Worm (Caenorhabditis elegans): Measurements from ENCODE around the gene atp-2.
A peak's percentile ranks its signal among the peaks of the same experiment; 100 is the strongest.

The atp-2 gene

ce11 chrIII:5227831-5228467 lies at the start of gene atp-2, which contains the start of the genes C34E10.12 and C34E10.10:
atp-2 (plus strand) TSS chrIII:5228417.
C34E10.12 (minus strand) TSS chrIII:5227881.
C34E10.10 (minus strand) TSS chrIII:5227884.
- TF ChIP-seq aly-2 (tag; optimal IDR thresholded peaks at IDR 0.05) (no peak), sma-9 (GFP tag; optimal IDR thresholded peaks at IDR 0.05) (peak; percentile 59), sma-9 (tag; optimal IDR thresholded peaks at IDR 0.05) (no peak), peb-1 (tag; optimal IDR thresholded peaks at IDR 0.05) (no peak), elt-3 (tag; optimal IDR thresholded peaks at IDR 0.05) (no peak), R02D3.7 (tag; optimal IDR thresholded peaks at IDR 0.05) (no peak), nhr-6 (tag; optimal IDR thresholded peaks at IDR 0.05) (peak; percentile 60), lin-39 (tag; optimal IDR thresholded peaks at IDR 0.05) (no peak), crh-2 (tag; optimal IDR thresholded peaks at IDR 0.05) (peak; percentile 93), fos-1 (tag; optimal IDR thresholded peaks at IDR 0.05) (peak; percentile 84), unc-55 (GFP tag; optimal IDR thresholded peaks at IDR 0.05) (peak; percentile 98), nhr-77 (tag; optimal IDR thresholded peaks at IDR 0.05) (no peak), skn-1 (tag; optimal IDR thresholded peaks at IDR 0.05) (peak; percentile 49), egl-27 (tag; optimal IDR thresholded peaks at IDR 0.05) (no peak), ztf-1 (GFP tag; conservative IDR thresholded peaks at IDR 0.05) (no peak), nhr-129 (tag; optimal IDR thresholded peaks at IDR 0.05) (peak; percentile 86), sma-3 (GFP tag; optimal IDR thresholded peaks at IDR 0.05) (peak; percentile 89), nhr-11 (tag; optimal IDR thresholded peaks at IDR 0.05) (no peak), nhr-10 (tag; optimal IDR thresholded peaks at IDR 0.05) (no peak), lsy-2 (tag; optimal IDR thresholded peaks at IDR 0.05) (peak; percentile 65 to 93), nhr-25 (tag; optimal IDR thresholded peaks at IDR 0.05) (peak; percentile 91), mdl-1 (tag; optimal IDR thresholded peaks at IDR 0.05) (peak in 1 of 2 experiments; percentile 56), nhr-12 (tag; optimal IDR thresholded peaks at IDR 0.05) (no peak), ztf-11 (tag; optimal IDR thresholded peaks at IDR 0.05) (no peak), blmp-1 (tag; optimal IDR thresholded peaks at IDR 0.05; ENCODE audit: insufficient read depth) (peak; percentile 36), lin-11 (tag; optimal IDR thresholded peaks at IDR 0.05) (peak; percentile 96), sem-4 (tag; optimal IDR thresholded peaks at IDR 0.05) (peak; percentile 68), gmeb-1 (tag; optimal IDR thresholded peaks at IDR 0.05) (peak; percentile 86), snpc-4 (tag; optimal IDR thresholded peaks at IDR 0.05) (peak; percentile 60), unc-62 (GFP tag; optimal IDR thresholded peaks at IDR 0.05) (no peak), alr-1 (tag; optimal IDR thresholded peaks at IDR 0.05) (no peak), F13H6.1 (tag; optimal IDR thresholded peaks at IDR 0.05) (peak; percentile 74), Y55F3AM.14 (GFP tag; optimal IDR thresholded peaks at IDR 0.05) (no peak), ZK546.5 (tag; optimal IDR thresholded peaks at IDR 0.05) (peak; percentile 3), ama-1 (optimal IDR thresholded peaks at IDR 0.05) (peak; percentile 74), nhr-237 (tag; optimal IDR thresholded peaks at IDR 0.05) (no peak), ztf-4 (tag; optimal IDR thresholded peaks at IDR 0.05) (peak; percentile 74), elt-1 (tag; optimal IDR thresholded peaks at IDR 0.05) (no peak), nhr-21 (tag; optimal IDR thresholded peaks at IDR 0.05) (peak; percentile 62), ceh-82 (tag; optimal IDR thresholded peaks at IDR 0.05) (peak; percentile 35), nhr-23 (tag; optimal IDR thresholded peaks at IDR 0.05) (no peak), lin-13 (GFP tag; optimal IDR thresholded peaks at IDR 0.05) (peak; percentile 92), dmd-4 (tag; optimal IDR thresholded peaks at IDR 0.05) (no peak), mbf-1 (tag; optimal IDR thresholded peaks at IDR 0.05) (no peak), C34F6.9 (tag; optimal IDR thresholded peaks at IDR 0.05) (peak; percentile 91), unc-39 (tag; optimal IDR thresholded peaks at IDR 0.05) (no peak), zag-1 (tag; optimal IDR thresholded peaks at IDR 0.05) (peak; percentile 68), ceh-16 (tag; optimal IDR thresholded peaks at IDR 0.05) (peak; percentile 50), mab-5 (tag; optimal IDR thresholded peaks at IDR 0.05) (peak; percentile 50)

All from whole organism, L2 larva.